Worm (Caenorhabditis elegans) whole organism, L1 larva: Measurements from ENCODE around the gene smg-9.

Source experiments
- C16A3.4 ChIP-seq: fragments of 150-350 bp; optimal IDR thresholded peaks from 2 replicates; lab custom pipeline; 2014; ENCODE audit warnings: missing biosample characterization, missing genetic modification characterization
- C34B4.2 ChIP-seq: sonication (generic microtip); optimal IDR thresholded peaks from 2 replicates; lab custom pipeline; 2017; ENCODE audit warnings: mild to moderate bottlenecking, missing genetic modification characterization, missing compliant biosample characterization
- Y116A8C.19 ChIP-seq: sonication (generic microtip); optimal IDR thresholded peaks from 2 replicates; lab custom pipeline; 2016; ENCODE audit warnings: missing compliant biosample characterization, missing genetic modification characterization, borderline replicate concordance
- aha-1 ChIP-seq: fragments of 150-350 bp; optimal IDR thresholded peaks from 2 replicates; lab custom pipeline; 2014; ENCODE audit warnings: missing biosample characterization, missing genetic modification characterization
- alr-1 ChIP-seq: fragments of 200-800 bp; sonication (Bioruptor generic); optimal IDR thresholded peaks from 2 replicates; lab custom pipeline; 2018; ENCODE audit warnings: borderline replicate concordance, mild to moderate bottlenecking, missing genetic modification characterization, missing compliant biosample characterization
- aly-2 ChIP-seq: fragments of 150-350 bp; optimal IDR thresholded peaks from 2 replicates; lab custom pipeline; 2014; ENCODE audit warnings: missing biosample characterization, missing genetic modification characterization
- ama-1 ChIP-seq: fragments of 150-350 bp; optimal IDR thresholded peaks from 2 replicates; lab custom pipeline; 2014
- ceh-8 ChIP-seq: fragments of 200-800 bp; sonication (Bioruptor generic); optimal IDR thresholded peaks from 2 replicates; lab custom pipeline; 2018; ENCODE audit warnings: mild to moderate bottlenecking, missing genetic modification characterization, moderate library complexity, missing compliant biosample characterization
- ceh-82 ChIP-seq, 3 experiments: fragments of 150-350 bp in 1 of 3; sonication (generic microtip) in 2 of 3; optimal IDR thresholded peaks; 2 replicates each; lab custom pipeline; 2014 to 2017; ENCODE audit warnings: missing biosample characterization in 3 of 3, missing genetic modification characterization in 3 of 3
- ceh-90 ChIP-seq: sonication (generic microtip); optimal IDR thresholded peaks from 2 replicates; lab custom pipeline; 2016; ENCODE audit warnings: missing genetic modification characterization, missing compliant biosample characterization
- ces-1 ChIP-seq: fragments of 150-350 bp; optimal IDR thresholded peaks from 2 replicates; lab custom pipeline; 2014; ENCODE audit warnings: missing biosample characterization, missing genetic modification reagents, missing genetic modification characterization
- dpl-1 ChIP-seq, 3 experiments: fragments of 150-350 bp in 2 of 3; sonication (generic microtip) in 1 of 3; optimal IDR thresholded peaks; 2 replicates each; lab custom pipeline; 2014 to 2017; ENCODE audit warnings: missing biosample characterization in 3 of 3, missing genetic modification characterization in 3 of 3, missing genetic modification reagents in 3 of 3
- dsc-1 ChIP-seq: sonication (generic microtip); optimal IDR thresholded peaks from 2 replicates; lab custom pipeline; 2016; ENCODE audit warnings: mild to moderate bottlenecking, missing genetic modification characterization, missing compliant biosample characterization
- elt-3 ChIP-seq, 6 experiments: fragments of 150-350 bp in 1 of 6; sonication (generic microtip); optimal IDR thresholded peaks; 2 replicates each; lab custom pipeline; 2017 to 2018; ENCODE audit warnings: missing biosample characterization in 6 of 6, missing genetic modification characterization in 6 of 6, inconsistent platforms in 1 of 6
- ets-5 ChIP-seq: fragments of 200-800 bp; sonication (Bioruptor generic); IDR thresholded peaks from 2 replicates; pipeline ENCODE4 v1.3.6; 2022; ENCODE audit warnings: missing genetic modification characterization, missing compliant biosample characterization
- fkh-4 ChIP-seq: sonication (generic microtip); optimal IDR thresholded peaks from 2 replicates; lab custom pipeline; 2016; ENCODE audit warnings: missing compliant biosample characterization, missing genetic modification characterization, borderline replicate concordance
- grh-1 ChIP-seq: fragments of 200-800 bp; sonication (Bioruptor generic); IDR thresholded peaks from 2 replicates; pipeline ENCODE4 v1.3.6; 2022; ENCODE audit warnings: missing genetic modification reagents, missing genetic modification characterization, missing compliant biosample characterization
- hlh-4 ChIP-seq: sonication (generic microtip); optimal IDR thresholded peaks from 2 replicates; lab custom pipeline; 2016; ENCODE audit warnings: mild to moderate bottlenecking, missing genetic modification characterization, missing compliant biosample characterization
- hpl-2 ChIP-seq: fragments of 150-350 bp; optimal IDR thresholded peaks from 2 replicates; lab custom pipeline; 2014; ENCODE audit warnings: missing biosample characterization, missing genetic modification reagents, missing genetic modification characterization
- irx-1 ChIP-seq: sonication (generic microtip); optimal IDR thresholded peaks from 2 replicates; lab custom pipeline; 2016; ENCODE audit warnings: missing genetic modification characterization, missing compliant biosample characterization
- isw-1 ChIP-seq: fragments of 200-800 bp; sonication (Bioruptor generic); IDR thresholded peaks from 2 replicates; pipeline ENCODE4 v1.3.6; 2022; ENCODE audit warnings: missing genetic modification characterization, missing compliant biosample characterization
- lin-15B ChIP-seq: fragments of 150-350 bp; sonication (generic microtip); optimal IDR thresholded peaks from 3 replicates; lab custom pipeline; 2014; ENCODE audit warnings: missing biosample characterization, missing genetic modification characterization
- lin-35 ChIP-seq, 2 experiments: fragments of 150-350 bp; optimal IDR thresholded peaks; 2 replicates each; lab custom pipeline; 2014; ENCODE audit warnings: missing biosample characterization in 2 of 2, missing genetic modification characterization in 2 of 2, missing genetic modification reagents in 2 of 2
- lir-3 ChIP-seq: sonication (generic microtip); optimal IDR thresholded peaks from 2 replicates; lab custom pipeline; 2016; ENCODE audit warnings: mild to moderate bottlenecking, missing genetic modification characterization, moderate library complexity, missing compliant biosample characterization; ENCODE audit not compliant: poor library complexity
- lsy-2 ChIP-seq, 2 experiments: fragments of 150-350 bp; optimal IDR thresholded peaks; 2 replicates each; lab custom pipeline; 2014; ENCODE audit warnings: missing biosample characterization in 2 of 2, missing genetic modification characterization in 2 of 2
- mdl-1 ChIP-seq, 2 experiments: fragments of 150-350 bp; optimal IDR thresholded peaks; 2 replicates each; lab custom pipeline; 2014 to 2017; ENCODE audit warnings: missing biosample characterization in 2 of 2, missing genetic modification characterization in 2 of 2, inconsistent platforms in 1 of 2
- mef-2 ChIP-seq: fragments of 150-350 bp; optimal IDR thresholded peaks from 2 replicates; lab custom pipeline; 2014; ENCODE audit warnings: missing biosample characterization, missing genetic modification characterization
- nhr-11 ChIP-seq: fragments of 150-350 bp; optimal IDR thresholded peaks from 2 replicates; lab custom pipeline; 2014; ENCODE audit warnings: missing biosample characterization, missing genetic modification characterization
- nhr-19 ChIP-seq: fragments of 200-800 bp; sonication (Bioruptor generic); conservative IDR thresholded peaks from 2 replicates; pipeline ENCODE4 v1.3.6; 2022; ENCODE audit warnings: missing genetic modification characterization, missing compliant biosample characterization
- nhr-237 ChIP-seq: fragments of 150-350 bp; optimal IDR thresholded peaks from 2 replicates; lab custom pipeline; 2014; ENCODE audit warnings: missing biosample characterization, missing genetic modification characterization
- nhr-47 ChIP-seq: sonication (generic microtip); optimal IDR thresholded peaks from 2 replicates; lab custom pipeline; 2016; ENCODE audit warnings: mild to moderate bottlenecking, missing genetic modification characterization, moderate library complexity, missing compliant biosample characterization
- nhr-71 ChIP-seq: sonication (generic microtip); optimal IDR thresholded peaks from 2 replicates; lab custom pipeline; 2016; ENCODE audit warnings: mild to moderate bottlenecking, missing genetic modification characterization, moderate library complexity, missing compliant biosample characterization
- nhr-85 ChIP-seq: sonication (generic microtip); peaks from one replicate; lab custom pipeline; 2016; ENCODE audit warnings: missing genetic modification characterization, inconsistent platforms, missing compliant biosample characterization
- rnt-1 ChIP-seq: sonication (generic microtip); optimal IDR thresholded peaks from 2 replicates; lab custom pipeline; 2016; ENCODE audit warnings: mild to moderate bottlenecking, missing genetic modification characterization, moderate library complexity, missing compliant biosample characterization
- snpc-4 ChIP-seq: fragments of 150-350 bp; optimal IDR thresholded peaks from 2 replicates; lab custom pipeline; 2014; ENCODE audit warnings: missing biosample characterization, missing genetic modification characterization
- snu-23 ChIP-seq: sonication (generic microtip); optimal IDR thresholded peaks from 2 replicates; lab custom pipeline; 2016; ENCODE audit warnings: missing genetic modification characterization, missing compliant biosample characterization
- sup-37 ChIP-seq: fragments of 200-800 bp; sonication (Bioruptor generic); optimal IDR thresholded peaks from 2 replicates; lab custom pipeline; 2018; ENCODE audit warnings: mild to moderate bottlenecking, missing genetic modification characterization, missing compliant biosample characterization
- swsn-7 ChIP-seq: sonication (generic microtip); optimal IDR thresholded peaks from 2 replicates; lab custom pipeline; 2016; ENCODE audit warnings: missing genetic modification characterization, missing compliant biosample characterization
- tbx-2 ChIP-seq: sonication (generic microtip); optimal IDR thresholded peaks from 2 replicates; lab custom pipeline; 2016; ENCODE audit warnings: missing genetic modification characterization, missing compliant biosample characterization
- tlp-1 ChIP-seq: fragments of 150-350 bp; optimal IDR thresholded peaks from 2 replicates; lab custom pipeline; 2014; ENCODE audit warnings: missing biosample characterization, missing genetic modification characterization
- unc-130 ChIP-seq: fragments of 150-350 bp; optimal IDR thresholded peaks from 2 replicates; lab custom pipeline; 2017; ENCODE audit warnings: missing biosample characterization, missing genetic modification characterization, inconsistent platforms
- unc-62 ChIP-seq: fragments of 150-350 bp; optimal IDR thresholded peaks from 2 replicates; lab custom pipeline; 2014; ENCODE audit warnings: missing biosample characterization, missing genetic modification reagents, missing genetic modification characterization
- unc-86 ChIP-seq: sonication (generic microtip); optimal IDR thresholded peaks from 2 replicates; lab custom pipeline; 2016; ENCODE audit warnings: missing genetic modification characterization, missing compliant biosample characterization
- unc-98 ChIP-seq: fragments of 200-800 bp; sonication (Bioruptor generic); IDR thresholded peaks from 2 replicates; pipeline ENCODE4 v1.3.6; 2022; ENCODE audit warnings: missing genetic modification characterization, missing compliant biosample characterization
- xbp-1 ChIP-seq: sonication (generic microtip); optimal IDR thresholded peaks from 2 replicates; lab custom pipeline; 2016; ENCODE audit warnings: missing genetic modification characterization, missing compliant biosample characterization
- zag-1 ChIP-seq: fragments of 150-350 bp; optimal IDR thresholded peaks from 2 replicates; lab custom pipeline; 2014; ENCODE audit warnings: missing biosample characterization, missing genetic modification characterization
- zip-4 ChIP-seq: fragments of 200-800 bp; sonication (Bioruptor generic); optimal IDR thresholded peaks from 2 replicates; lab custom pipeline; 2018; ENCODE audit warnings: mild to moderate bottlenecking, missing genetic modification characterization, moderate library complexity, missing compliant biosample characterization
- ztf-11 ChIP-seq, 2 experiments: sonication (generic microtip); optimal IDR thresholded peaks; 2 replicates each; lab custom pipeline; 2016 to 2017; ENCODE audit warnings: missing genetic modification characterization in 2 of 2, missing biosample characterization in 1 of 2, missing compliant biosample characterization in 1 of 2
- ztf-4 ChIP-seq: fragments of 150-350 bp; optimal IDR thresholded peaks from 2 replicates; lab custom pipeline; 2014; ENCODE audit warnings: missing biosample characterization, missing genetic modification characterization

Gene smg-9

ce11 chrII:14798047-14798522 is 45.4 kb upstream of the smg-9 start, which contains the start of gene tbc-20 (continued):
- no peak for TF ChIP-seq swsn-7 (tag; lab: Kevin White, UChicago)
- peak; percentile 48 for TF ChIP-seq snpc-4 (tag; lab: Kevin White, UChicago)
- TF ChIP-seq mef-2 (tag; lab: Kevin White, UChicago), result no peak
- no peak for TF ChIP-seq hpl-2 (GFP tag; lab: Kevin White, UChicago)
- TF ChIP-seq nhr-237 (tag; lab: Kevin White, UChicago), result no peak
- peak; percentile 4 for TF ChIP-seq dsc-1 (tag; lab: Kevin White, UChicago)
- no peak for TF ChIP-seq ets-5 (GFP tag; lab: Robert Waterston, UW)
- no peak for TF ChIP-seq lin-15B (tag; lab: Kevin White, UChicago)
- TF ChIP-seq nhr-47 (tag; lab: Kevin White, UChicago), result peak; percentile 18
- TF ChIP-seq unc-62 (GFP tag; lab: Kevin White, UChicago), result no peak
- no peak for TF ChIP-seq xbp-1 (tag; lab: Kevin White, UChicago)
- no peak for TF ChIP-seq irx-1
- TF ChIP-seq C16A3.4 (tag; lab: Kevin White, UChicago), result peak; percentile 19
- TF ChIP-seq isw-1 (GFP tag; lab: Robert Waterston, UW), result no peak
- TF ChIP-seq elt-3 (tag; optimal IDR thresholded peaks at IDR 0.05; lab: Kevin White, UChicago), result no peak
- peak; percentile 25 to 46 for TF ChIP-seq lsy-2 (tag; optimal IDR thresholded peaks at IDR 0.05; lab: Kevin White, UChicago)
- TF ChIP-seq Y116A8C.19, result no peak
- TF ChIP-seq ces-1 (GFP tag; lab: Kevin White, UChicago), result no peak
- no peak for TF ChIP-seq fkh-4 (tag; lab: Kevin White, UChicago)
- TF ChIP-seq C34B4.2 (tag; lab: Kevin White, UChicago), result no peak
- no peak for TF ChIP-seq alr-1 (tag; lab: Kevin White, UChicago)
- no peak for TF ChIP-seq nhr-19 (GFP tag; lab: Robert Waterston, UW)
- TF ChIP-seq ceh-82 (tag; optimal IDR thresholded peaks at IDR 0.05; lab: Kevin White, UChicago), result peak in 1 of 3 experiments; percentile 5
- TF ChIP-seq tlp-1 (tag; lab: Kevin White, UChicago), result no peak
- no peak for TF ChIP-seq sup-37 (GFP tag; lab: Kevin White, UChicago)
- no peak for TF ChIP-seq grh-1 (GFP tag; lab: Robert Waterston, UW)
- no peak for TF ChIP-seq ztf-11 (tag; optimal IDR thresholded peaks at IDR 0.05; lab: Kevin White, UChicago)
- no peak for TF ChIP-seq aha-1 (tag; lab: Kevin White, UChicago)
- no peak for TF ChIP-seq unc-98
- no peak for TF ChIP-seq rnt-1
- peak; percentile 8 for TF ChIP-seq ama-1
- TF ChIP-seq lir-3 (tag; lab: Kevin White, UChicago), result peak; percentile 22

DNA sequence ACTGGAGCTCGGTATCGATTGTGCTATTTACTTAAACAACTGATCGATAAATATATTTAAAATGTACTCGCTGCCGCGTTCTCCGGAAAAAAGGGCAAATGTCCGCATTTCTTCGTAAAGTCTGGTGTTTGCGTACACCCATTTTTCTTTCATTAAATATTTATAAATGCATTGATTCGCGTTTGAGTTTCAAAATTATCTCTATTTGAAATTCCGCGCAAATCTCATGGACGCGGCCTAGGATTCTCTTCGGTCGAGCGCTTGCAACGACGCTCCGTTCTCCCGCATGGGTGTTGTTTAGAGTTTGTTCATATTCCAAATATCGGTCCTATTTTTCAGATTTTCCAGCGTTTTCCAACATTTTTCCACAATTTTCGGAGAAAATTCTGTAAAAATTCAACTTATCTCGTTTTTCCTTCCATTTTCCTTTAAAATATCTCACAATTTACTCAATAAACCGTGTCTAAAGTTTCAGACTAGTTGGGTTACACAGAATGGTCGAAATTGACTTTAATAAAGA is 42.3 kb upstream of the smg-9 start, which contains the start of gene eif-3.B:
eif-3.B (plus strand) TSS at position 470 of the 520 bp plus-strand sequence.
- TF ChIP-seq ceh-82 (tag; optimal IDR thresholded peaks at IDR 0.05; lab: Kevin White, UChicago) (peak; percentile 84 to 89 (median 88)), ztf-4 (tag; lab: Kevin White, UChicago) (peak; percentile 86), unc-86 (peak; percentile 99), dpl-1 (GFP tag; optimal IDR thresholded peaks at IDR 0.05; lab: Kevin White, UChicago) (peak; percentile 97 to 98 (median 97)), C16A3.4 (tag; lab: Kevin White, UChicago) (peak; percentile 96), mef-2 (tag; lab: Kevin White, UChicago) (peak; percentile 15), lin-15B (tag; lab: Kevin White, UChicago) (peak; percentile 94), snu-23 (GFP tag; lab: Kevin White, UChicago) (peak; percentile 98), tbx-2 (tag; lab: Kevin White, UChicago) (peak; percentile 98), nhr-11 (tag; lab: Kevin White, UChicago) (peak; percentile 78), unc-130 (peak; percentile 98), ets-5 (GFP tag; lab: Robert Waterston, UW) (no peak), mdl-1 (tag; optimal IDR thresholded peaks at IDR 0.05; lab: Kevin White, UChicago) (peak in 1 of 2 experiments; percentile 80), unc-98 (peak; percentile 88), nhr-71 (tag; lab: Kevin White, UChicago) (peak; percentile 98), lsy-2 (tag; optimal IDR thresholded peaks at IDR 0.05; lab: Kevin White, UChicago) (peak; percentile 95 to 96), C34B4.2 (tag; lab: Kevin White, UChicago) (peak; percentile 1), zag-1 (tag; lab: Kevin White, UChicago) (peak; percentile 89), irx-1 (peak; percentile 97), ces-1 (GFP tag; lab: Kevin White, UChicago) (no peak), aly-2 (tag; lab: Kevin White, UChicago) (peak; percentile 87), lin-35 (GFP tag; optimal IDR thresholded peaks at IDR 0.05; lab: Kevin White, UChicago) (peak; percentile 98), hlh-4 (tag; lab: Kevin White, UChicago) (no peak), nhr-85 (tag; lab: Kevin White, UChicago) (peak; percentile 98), ceh-90 (peak; percentile 98), nhr-19 (GFP tag; lab: Robert Waterston, UW) (peak; percentile 96), zip-4 (GFP tag; lab: Kevin White, UChicago) (peak; percentile 79), ceh-8 (peak; percentile 94)
